Fruit fly (Drosophila melanogaster) whole organism, embryonic: ENCODE measurements around the gene CG18766.

Experiments used
- Aef1 ChIP-seq: fragments of 200-800 bp; sonication (Bioruptor generic); IDR thresholded peaks from 3 replicates; pipeline ENCODE4 v1.3.6; 2022; ENCODE audit warnings: missing biosample characterization, missing genetic modification characterization
- Antp ChIP-seq: fragments of 200-800 bp; sonication (Bioruptor generic); optimal IDR thresholded peaks from 3 replicates; lab custom pipeline; 2016; ENCODE audit warnings: missing biosample characterization, missing genetic modification characterization
- Asciz ChIP-seq: fragments of 200-800 bp; sonication (Bioruptor generic); optimal IDR thresholded peaks from 2 replicates; lab custom pipeline; 2017; ENCODE audit warnings: missing biosample characterization, mild to moderate bottlenecking, missing genetic modification characterization, missing genetic modification reagents
- Atf-2 ChIP-seq: fragments of 200-800 bp; sonication (Bioruptor generic); optimal IDR thresholded peaks from 2 replicates; lab custom pipeline; 2016; ENCODE audit warnings: missing biosample characterization, missing genetic modification characterization
- CG10654 ChIP-seq: fragments of 200-800 bp; sonication (Bioruptor generic); optimal IDR thresholded peaks from 2 replicates; lab custom pipeline; 2016; ENCODE audit warnings: missing biosample characterization, missing genetic modification characterization
- CG12769 ChIP-seq: fragments of 200-800 bp; sonication (Bioruptor generic); optimal IDR thresholded peaks from 2 replicates; lab custom pipeline; 2019; ENCODE audit warnings: missing biosample characterization, mild to moderate bottlenecking, missing genetic modification characterization, moderate library complexity
- CG12942 ChIP-seq: fragments of 200-800 bp; sonication (Bioruptor generic); optimal IDR thresholded peaks from 3 replicates; lab custom pipeline; 2016; ENCODE audit warnings: missing biosample characterization, missing genetic modification characterization
- CG13624 ChIP-seq: fragments of 200-800 bp; sonication (Bioruptor generic); optimal IDR thresholded peaks from 2 replicates; lab custom pipeline; 2016; ENCODE audit warnings: missing biosample characterization, missing genetic modification characterization
- CG15011 ChIP-seq: fragments of 200-800 bp; sonication (Bioruptor generic); optimal IDR thresholded peaks from 3 replicates; lab custom pipeline; 2018; ENCODE audit warnings: missing biosample characterization, mild to moderate bottlenecking, missing genetic modification characterization
- CG1529 ChIP-seq: fragments of 200-800 bp; sonication (Bioruptor generic); optimal IDR thresholded peaks from 3 replicates; lab custom pipeline; 2018; ENCODE audit warnings: missing biosample characterization, missing genetic modification characterization
- CG1647 ChIP-seq: fragments of 200-800 bp; sonication (Bioruptor generic); optimal IDR thresholded peaks from 3 replicates; lab custom pipeline; 2016; ENCODE audit warnings: missing biosample characterization, missing genetic modification characterization
- CG17186 ChIP-seq: fragments of 200-800 bp; sonication (Bioruptor generic); optimal IDR thresholded peaks from 3 replicates; lab custom pipeline; 2017; ENCODE audit warnings: missing biosample characterization, missing genetic modification reagents, missing genetic modification characterization
- CG18476 ChIP-seq: fragments of 200-800 bp; sonication (Bioruptor generic); optimal IDR thresholded peaks from 2 replicates; lab custom pipeline; 2016; ENCODE audit warnings: missing biosample characterization, mild to moderate bottlenecking, missing genetic modification characterization
- CG2678 ChIP-seq: fragments of 200-800 bp; sonication (Bioruptor generic); optimal IDR thresholded peaks from 3 replicates; lab custom pipeline; 2019; ENCODE audit warnings: missing biosample characterization, mild to moderate bottlenecking, missing genetic modification characterization, moderate library complexity
- CG32772 ChIP-seq: fragments of 200-800 bp; sonication (Bioruptor generic); IDR thresholded peaks from 2 replicates; pipeline ENCODE4 v1.3.6; 2022; ENCODE audit warnings: missing biosample characterization, missing genetic modification characterization
- CG4617 ChIP-seq: fragments of 200-800 bp; sonication (Bioruptor generic); optimal IDR thresholded peaks from 3 replicates; lab custom pipeline; 2016; ENCODE audit warnings: missing biosample characterization, missing genetic modification characterization, borderline replicate concordance
- CG6683 ChIP-seq: fragments of 200-800 bp; sonication (Bioruptor generic); optimal IDR thresholded peaks from 2 replicates; lab custom pipeline; 2017; ENCODE audit warnings: missing biosample characterization, mild to moderate bottlenecking, missing genetic modification characterization, missing genetic modification reagents
- CG7786 ChIP-seq: fragments of 200-800 bp; sonication (Bioruptor generic); optimal IDR thresholded peaks from 2 replicates; lab custom pipeline; 2016; ENCODE audit warnings: missing biosample characterization, missing genetic modification characterization
- Doc3 ChIP-seq: fragments of 200-800 bp; sonication (Bioruptor generic); IDR thresholded peaks from 3 replicates; pipeline ENCODE4 v1.3.6; 2022; ENCODE audit warnings: missing biosample characterization, missing genetic modification characterization; ENCODE audit not compliant: partially characterized antibody
- Ets97D ChIP-seq: fragments of 200-800 bp; sonication (Bioruptor generic); optimal IDR thresholded peaks from 3 replicates; lab custom pipeline; 2016; ENCODE audit warnings: missing biosample characterization, missing genetic modification characterization
- Fer2 ChIP-seq: fragments of 200-800 bp; sonication (Bioruptor generic); optimal IDR thresholded peaks from 2 replicates; lab custom pipeline; 2018; ENCODE audit warnings: missing biosample characterization, mild to moderate bottlenecking, missing genetic modification characterization, moderate library complexity
- Hmr ChIP-seq: fragments of 200-800 bp; sonication (Bioruptor generic); optimal IDR thresholded peaks from 3 replicates; lab custom pipeline; 2017; ENCODE audit warnings: mild to moderate bottlenecking, missing biosample characterization, missing genetic modification reagents, missing genetic modification characterization
- Hr51 ChIP-seq, 2 experiments: fragments of 200-800 bp; sonication (Bioruptor generic); optimal IDR thresholded peaks; 2 replicates in 1 of 2; 3 replicates in 1 of 2; lab custom pipeline; 2016 to 2018; ENCODE audit warnings: missing biosample characterization in 2 of 2, missing genetic modification characterization in 2 of 2, mild to moderate bottlenecking in 1 of 2, moderate library complexity in 1 of 2
- Hr78 ChIP-seq, 2 experiments: fragments of 200-800 bp in 1 of 2; fragments of >200 bp in 1 of 2; sonication (Bioruptor generic) in 1 of 2; optimal IDR thresholded peaks; 2 replicates each; lab custom pipeline; 2017 to 2019; ENCODE audit warnings: missing biosample characterization in 2 of 2, missing genetic modification characterization in 2 of 2, mild to moderate bottlenecking in 1 of 2, moderate library complexity in 1 of 2
- MTF-1 ChIP-seq: fragments of 200-800 bp; sonication (Bioruptor generic); optimal IDR thresholded peaks from 2 replicates; lab custom pipeline; 2018; ENCODE audit warnings: missing biosample characterization, mild to moderate bottlenecking, missing genetic modification characterization, borderline replicate concordance
- NC2β ChIP-seq: fragments of 200-800 bp; sonication (Bioruptor generic); optimal IDR thresholded peaks from 2 replicates; lab custom pipeline; 2016; ENCODE audit warnings: missing biosample characterization, missing genetic modification characterization
- Nf-YB ChIP-seq: fragments of 200-800 bp; sonication (Bioruptor generic); optimal IDR thresholded peaks from 3 replicates; lab custom pipeline; 2019; ENCODE audit warnings: missing biosample characterization, mild to moderate bottlenecking, missing genetic modification characterization, moderate library complexity
- Oli ChIP-seq: fragments of 200-800 bp; sonication (Bioruptor generic); optimal IDR thresholded peaks from 2 replicates; lab custom pipeline; 2018; ENCODE audit warnings: missing biosample characterization, mild to moderate bottlenecking, missing genetic modification characterization, moderate library complexity
- Optix ChIP-seq: fragments of 200-800 bp; sonication (Bioruptor generic); IDR thresholded peaks from 3 replicates; pipeline ENCODE4 v1.3.6; 2022; ENCODE audit warnings: missing biosample characterization, missing genetic modification characterization
- Sry-δ ChIP-seq: fragments of 200-800 bp; sonication (Bioruptor generic); optimal IDR thresholded peaks from 2 replicates; lab custom pipeline; 2016; ENCODE audit warnings: missing biosample characterization, missing genetic modification characterization
- amos ChIP-seq: fragments of 200-800 bp; sonication (Bioruptor generic); IDR thresholded peaks from 2 replicates; pipeline ENCODE4 v1.3.6; 2022; ENCODE audit warnings: missing biosample characterization, missing genetic modification characterization; ENCODE audit not compliant: partially characterized antibody
- crc ChIP-seq: fragments of 200-800 bp; sonication (Bioruptor generic); optimal IDR thresholded peaks from 2 replicates; lab custom pipeline; 2016; ENCODE audit warnings: missing biosample characterization, missing genetic modification characterization
- crol ChIP-seq: fragments of 200-800 bp; sonication (Bioruptor generic); IDR thresholded peaks from 2 replicates; pipeline ENCODE4 v1.3.6; 2022; ENCODE audit warnings: missing biosample characterization, missing genetic modification characterization
- ems ChIP-seq: fragments of 200-800 bp; sonication (Bioruptor generic); optimal IDR thresholded peaks from 3 replicates; lab custom pipeline; 2016; ENCODE audit warnings: missing biosample characterization, missing genetic modification characterization
- esg ChIP-seq: fragments of 200-800 bp; sonication (Bioruptor generic); conservative IDR thresholded peaks from 2 replicates; pipeline ENCODE4 v1.3.6; 2022; ENCODE audit warnings: missing biosample characterization, missing genetic modification characterization
- fd96Cb ChIP-seq: fragments of 200-800 bp; sonication (Bioruptor generic); optimal IDR thresholded peaks from 2 replicates; lab custom pipeline; 2018; ENCODE audit warnings: missing biosample characterization, mild to moderate bottlenecking, missing genetic modification characterization, moderate library complexity
- gcm2 ChIP-seq: fragments of 200-800 bp; sonication (Bioruptor generic); optimal IDR thresholded peaks from 2 replicates; lab custom pipeline; 2016; ENCODE audit warnings: missing biosample characterization, missing genetic modification characterization
- gem ChIP-seq: fragments of 200-800 bp; sonication (Bioruptor generic); optimal IDR thresholded peaks from 2 replicates; lab custom pipeline; 2019; ENCODE audit warnings: missing biosample characterization, mild to moderate bottlenecking, missing genetic modification characterization, moderate library complexity
- her ChIP-seq: fragments of 200-800 bp; sonication (Bioruptor generic); optimal IDR thresholded peaks from 2 replicates; lab custom pipeline; 2016; ENCODE audit warnings: missing biosample characterization, missing genetic modification characterization
- kah ChIP-seq: fragments of 200-800 bp; sonication (Bioruptor generic); optimal IDR thresholded peaks from 2 replicates; lab custom pipeline; 2018; ENCODE audit warnings: missing biosample characterization, mild to moderate bottlenecking, missing genetic modification characterization
- pan ChIP-seq, 4 experiments: fragments of >200 bp in 3 of 4; fragments of 200-800 bp in 1 of 4; sonication (Bioruptor generic) in 1 of 4; optimal IDR thresholded peaks in 3 of 4; IDR thresholded peaks in 1 of 4; 2 replicates each; pipeline versions ENCODE4 v1.3.6 to Lab custom; 2017 to 2022; ENCODE audit warnings: missing biosample characterization in 2 of 4, missing genetic modification characterization in 2 of 4, mixed read lengths in 1 of 4
- pho ChIP-seq: fragments of 200-800 bp; sonication (Bioruptor generic); optimal IDR thresholded peaks from 2 replicates; lab custom pipeline; 2016; ENCODE audit warnings: missing biosample characterization, missing genetic modification characterization
- row ChIP-seq: fragments of 200-800 bp; sonication (Bioruptor generic); IDR thresholded peaks from 3 replicates; pipeline ENCODE4 v1.3.6; 2022; ENCODE audit warnings: missing biosample characterization, missing genetic modification characterization
- tap ChIP-seq: fragments of 200-800 bp; optimal IDR thresholded peaks from 3 replicates; lab custom pipeline; 2019; ENCODE audit warnings: missing biosample characterization, mild to moderate bottlenecking, missing genetic modification characterization, moderate library complexity
- tgo ChIP-seq: fragments of 200-800 bp; sonication (Bioruptor generic); IDR thresholded peaks from 3 replicates; pipeline ENCODE4 v1.3.6; 2022; ENCODE audit warnings: missing biosample characterization, missing genetic modification characterization
- tin ChIP-seq: fragments of 200-800 bp; sonication (Bioruptor generic); optimal IDR thresholded peaks from 3 replicates; lab custom pipeline; 2016; ENCODE audit warnings: missing biosample characterization, missing genetic modification characterization
- usp ChIP-seq: fragments of >200 bp; optimal IDR thresholded peaks from 2 replicates; lab custom pipeline; 2017; ENCODE audit warnings: missing biosample characterization, missing genetic modification characterization

Gene CG18766

dm6 chr3R:27273118-27274062 lies 28.3 kb upstream of the CG18766 start, which contains the start of gene CG5934 (continued):
- TF ChIP-seq CG17186 (GFP tag; lab: Kevin White, UChicago) (peak; percentile 16), Optix (no peak), Aef1 (GFP tag; lab: Robert Waterston, UW) (peak; percentile 27; the same call in 1 of the 3 replicates), Sry-δ (GFP tag; lab: Kevin White, UChicago) (peak; percentile 42), ems (GFP tag; lab: Kevin White, UChicago) (peak; percentile 57), CG1529 (GFP tag; lab: Kevin White, UChicago) (peak; percentile 8), crol (GFP tag; lab: Robert Waterston, UW) (no peak), CG13624 (peak; percentile 74), Hmr (GFP tag; lab: Kevin White, UChicago) (peak; percentile 50), tap (tag; lab: Kevin White, UChicago) (peak; percentile 3), pho (GFP tag; lab: Kevin White, UChicago) (peak; percentile 31), CG7786 (GFP tag; lab: Kevin White, UChicago) (peak; percentile 50), CG10654 (GFP tag; lab: Kevin White, UChicago) (peak; percentile 0), Oli (no peak), CG18476 (GFP tag; lab: Kevin White, UChicago) (peak; percentile 12), Ets97D (GFP tag; lab: Kevin White, UChicago) (peak; percentile 70), Doc3 (no peak), tgo (GFP tag; lab: Robert Waterston, UW) (no peak), Atf-2 (GFP tag; lab: Kevin White, UChicago) (peak; percentile 40), esg (GFP tag; lab: Robert Waterston, UW) (no peak), usp (GFP tag; lab: Kevin White, UChicago) (no peak), kah (GFP tag; lab: Kevin White, UChicago) (no peak), MTF-1 (no peak), CG4617 (peak; percentile 66), tin (GFP tag; lab: Kevin White, UChicago) (peak; percentile 10), row (GFP tag; lab: Robert Waterston, UW) (0 out of 3 replicates have a peak, but pooled peaks have one; percentile 9), gcm2 (GFP tag; lab: Kevin White, UChicago) (no peak), Hr78 (GFP tag; optimal IDR thresholded peaks at IDR 0.05; lab: Kevin White, UChicago) (no peak), Asciz (no peak), NC2β (GFP tag; lab: Kevin White, UChicago) (peak; percentile 13), Antp (GFP tag; lab: Kevin White, UChicago) (peak; percentile 61), CG12769 (tag; lab: Kevin White, UChicago) (peak; percentile 17), CG2678 (tag; lab: Kevin White, UChicago) (no peak), CG12942 (GFP tag; lab: Kevin White, UChicago) (peak; percentile 31), Fer2 (tag; lab: Kevin White, UChicago) (peak; percentile 30), gem (tag; lab: Kevin White, UChicago) (no peak), fd96Cb (no peak), her (GFP tag; lab: Kevin White, UChicago) (peak; percentile 31), Hr51 (GFP tag; optimal IDR thresholded peaks at IDR 0.05; lab: Kevin White, UChicago) (peak; percentile 5 to 35), Nf-YB (GFP tag; lab: Kevin White, UChicago) (no peak), CG1647 (GFP tag; lab: Kevin White, UChicago) (peak; percentile 61), CG6683 (GFP tag; lab: Kevin White, UChicago) (no peak), crc (GFP tag; lab: Kevin White, UChicago) (no peak), pan (optimal IDR thresholded peaks at IDR 0.05; lab: Kevin White, UChicago) (no peak), pan (GFP tag; optimal IDR thresholded peaks at IDR 0.05 in 1 of 2, IDR thresholded peaks at IDR 0.05 in 1 of 2) (peak in 1 of 2 experiments; percentile 26), amos (peak; percentile 25; the same call in 1 of the 2 replicates), CG32772 (no peak), CG15011 (GFP tag; lab: Kevin White, UChicago) (no peak)
